Worm (Caenorhabditis elegans): ENCODE results near the gene trx-2.

- no peak for TF ChIP-seq ref-1 (GFP tag; conservative IDR thresholded peaks at IDR 0.05)
- TF ChIP-seq ztf-23 (GFP tag; IDR thresholded peaks at IDR 0.05), result no peak
- TF ChIP-seq flt-1 (GFP tag; IDR thresholded peaks at IDR 0.05), result no peak
- no peak for TF ChIP-seq cog-1 (tag; optimal IDR thresholded peaks at IDR 0.05)
- no peak for TF ChIP-seq T22C8.4 (GFP tag; IDR thresholded peaks at IDR 0.05)
- no peak for TF ChIP-seq med-1 (GFP tag; optimal IDR thresholded peaks at IDR 0.05; ENCODE audit: insufficient read depth)
- no peak for TF ChIP-seq ztf-29 (GFP tag; IDR thresholded peaks at IDR 0.05)
Measured at ce11 chrV:10317294-10317693, 2.8 kb downstream of the trx-2 start, which contains the start of gene asps-1.
